Fruit fly (Drosophila melanogaster): ENCODE results near the gene Naglu.
A peak's percentile ranks its signal among the peaks of the same experiment; 100 is the strongest.

Naglu gene

dm6 chr2L:8411530-8411929 lies at the start of gene Naglu:
TSS of gene Naglu (minus strand) at chr2L:8411868.
- TF ChIP-seq Crg-1 (GFP tag; optimal IDR thresholded peaks at IDR 0.05) (no peak), cnc (optimal IDR thresholded peaks at IDR 0.05) (no peak), CG7045 (GFP tag; optimal IDR thresholded peaks at IDR 0.05) (no peak), Clk (GFP tag; optimal IDR thresholded peaks at IDR 0.05) (no peak), cic (GFP tag; optimal IDR thresholded peaks at IDR 0.05) (peak; percentile 27), CG33017 (tag; optimal IDR thresholded peaks at IDR 0.05) (peak; percentile 5), CG1620 (GFP tag; optimal IDR thresholded peaks at IDR 0.05) (no peak), kay (GFP tag; ENCODE audit: borderline replicate concordance) (no peak), tj (GFP tag; optimal IDR thresholded peaks at IDR 0.05) (no peak), ovo (GFP tag; optimal IDR thresholded peaks at IDR 0.05) (no peak), toe (GFP tag; optimal IDR thresholded peaks at IDR 0.05) (no peak), CG7101 (tag; optimal IDR thresholded peaks at IDR 0.05) (peak; percentile 24), CG12768 (GFP tag; optimal IDR thresholded peaks at IDR 0.05) (peak; percentile 17), pad (GFP tag; optimal IDR thresholded peaks at IDR 0.05) (no peak), CG5204 (GFP tag; optimal IDR thresholded peaks at IDR 0.05) (no peak), CG11617 (GFP tag; optimal IDR thresholded peaks at IDR 0.05) (peak; percentile 7), Mnt (GFP tag; optimal IDR thresholded peaks at IDR 0.05) (no peak), CG14711 (tag; optimal IDR thresholded peaks at IDR 0.05) (no peak), bab1 (GFP tag; optimal IDR thresholded peaks at IDR 0.05) (no peak), Hr96 (GFP tag; optimal IDR thresholded peaks at IDR 0.05) (no peak)

DNA sequence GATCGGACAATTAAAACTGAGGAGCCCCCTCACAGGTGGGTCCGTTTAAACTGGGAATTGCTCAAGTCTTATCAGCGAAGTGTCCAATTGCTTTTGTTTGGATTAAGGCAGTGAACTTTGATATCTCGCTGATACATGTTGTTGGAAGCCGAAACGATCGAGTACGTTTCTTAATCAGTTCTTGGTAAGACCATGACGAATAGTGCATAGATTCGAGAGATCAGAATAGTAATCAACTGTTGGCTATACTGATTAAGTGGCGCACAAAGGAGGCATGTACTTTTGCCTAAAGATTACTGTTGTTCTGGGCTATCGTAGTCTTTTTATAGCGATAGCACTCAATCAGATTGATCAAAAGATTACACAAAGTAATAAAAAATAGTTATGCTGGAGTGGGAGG lies 39.8 kb upstream of the Naglu start:
- TF ChIP-seq Clk (GFP tag; optimal IDR thresholded peaks at IDR 0.05), result no peak
- TF ChIP-seq CG7045 (GFP tag; optimal IDR thresholded peaks at IDR 0.05), result no peak
- TF ChIP-seq kay (GFP tag; ENCODE audit: borderline replicate concordance), result peak; percentile 83
- TF ChIP-seq CG5204 (GFP tag; optimal IDR thresholded peaks at IDR 0.05), result no peak
- TF ChIP-seq CG7101 (tag; optimal IDR thresholded peaks at IDR 0.05), result no peak
- no peak for TF ChIP-seq tj (GFP tag; optimal IDR thresholded peaks at IDR 0.05)
- TF ChIP-seq bab1 (GFP tag; optimal IDR thresholded peaks at IDR 0.05), result no peak
- no peak for TF ChIP-seq Mnt (GFP tag; optimal IDR thresholded peaks at IDR 0.05)
- no peak for TF ChIP-seq CG33017 (tag; optimal IDR thresholded peaks at IDR 0.05)
- no peak for TF ChIP-seq CG14711 (tag; optimal IDR thresholded peaks at IDR 0.05)
- TF ChIP-seq pad (GFP tag; optimal IDR thresholded peaks at IDR 0.05), result no peak
- TF ChIP-seq cnc (optimal IDR thresholded peaks at IDR 0.05), result no peak
- peak; percentile 41 for TF ChIP-seq cic (GFP tag; optimal IDR thresholded peaks at IDR 0.05)

DNA sequence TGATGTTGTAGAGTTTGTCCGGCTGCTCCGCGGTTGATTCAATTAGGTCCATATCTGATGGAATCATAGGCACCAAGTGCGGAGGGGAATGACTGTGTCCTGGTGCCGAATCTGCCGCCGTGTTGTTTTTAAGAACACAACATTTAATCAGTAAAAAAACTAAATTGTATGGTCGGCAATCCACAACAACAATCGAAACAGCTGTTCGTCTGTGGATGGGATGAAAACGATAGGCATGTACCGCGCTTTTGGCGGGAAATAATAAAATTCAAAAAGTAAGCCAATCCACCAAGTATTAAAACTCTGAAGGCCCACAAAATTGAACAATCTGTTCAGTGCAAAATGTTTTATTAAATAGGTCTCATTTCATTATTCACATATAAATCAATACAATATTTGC lies 37.7 kb upstream of the Naglu start, which contains the start of gene Aasdh:
Gene Aasdh (minus strand): TSS at position 219 of the 400 bp plus-strand sequence.
- TF ChIP-seq Crg-1 (GFP tag; optimal IDR thresholded peaks at IDR 0.05) (no peak), CG7045 (GFP tag; optimal IDR thresholded peaks at IDR 0.05) (no peak), bab1 (GFP tag; optimal IDR thresholded peaks at IDR 0.05) (no peak), Mnt (GFP tag; optimal IDR thresholded peaks at IDR 0.05) (no peak), CG33017 (tag; optimal IDR thresholded peaks at IDR 0.05) (no peak), tj (GFP tag; optimal IDR thresholded peaks at IDR 0.05) (no peak), CG5204 (GFP tag; optimal IDR thresholded peaks at IDR 0.05) (no peak), CG11617 (GFP tag; optimal IDR thresholded peaks at IDR 0.05) (no peak), CG14711 (tag; optimal IDR thresholded peaks at IDR 0.05) (no peak), cnc (optimal IDR thresholded peaks at IDR 0.05) (no peak), kay (GFP tag; ENCODE audit: borderline replicate concordance) (no peak), CG1620 (GFP tag; optimal IDR thresholded peaks at IDR 0.05) (no peak), Hr96 (GFP tag; optimal IDR thresholded peaks at IDR 0.05) (no peak), pad (GFP tag; optimal IDR thresholded peaks at IDR 0.05) (no peak), cic (GFP tag; optimal IDR thresholded peaks at IDR 0.05) (no peak), CG12768 (GFP tag; optimal IDR thresholded peaks at IDR 0.05) (no peak), ovo (GFP tag; optimal IDR thresholded peaks at IDR 0.05) (no peak), CG7101 (tag; optimal IDR thresholded peaks at IDR 0.05) (no peak), Clk (GFP tag; optimal IDR thresholded peaks at IDR 0.05) (no peak)

dm6 chr2L:8442147-8442546 lies 30.5 kb upstream of the Naglu start, which contains the start of gene CG31897:
TSS of gene CG31897 (plus strand) at chr2L:8442447.
- TF ChIP-seq CG12768 (GFP tag; optimal IDR thresholded peaks at IDR 0.05), result no peak

- TF ChIP-seq CG1620 (GFP tag; optimal IDR thresholded peaks at IDR 0.05) (peak; percentile 42), pad (GFP tag; optimal IDR thresholded peaks at IDR 0.05) (peak; percentile 10), kay (GFP tag; ENCODE audit: borderline replicate concordance) (peak; percentile 94), bab1 (GFP tag; optimal IDR thresholded peaks at IDR 0.05) (peak; percentile 31), CG5204 (GFP tag; optimal IDR thresholded peaks at IDR 0.05) (no peak), CG14711 (tag; optimal IDR thresholded peaks at IDR 0.05) (peak; percentile 16), CG11617 (GFP tag; optimal IDR thresholded peaks at IDR 0.05) (no peak), Clk (GFP tag; optimal IDR thresholded peaks at IDR 0.05) (no peak), Hr96 (GFP tag; optimal IDR thresholded peaks at IDR 0.05) (no peak)
Measured at dm6 chr2L:8438052-8438451, 26.4 kb upstream of the Naglu start, which contains the start of gene mus201. TSS of gene mus201 (plus strand) at chr2L:8438169.

DNA sequence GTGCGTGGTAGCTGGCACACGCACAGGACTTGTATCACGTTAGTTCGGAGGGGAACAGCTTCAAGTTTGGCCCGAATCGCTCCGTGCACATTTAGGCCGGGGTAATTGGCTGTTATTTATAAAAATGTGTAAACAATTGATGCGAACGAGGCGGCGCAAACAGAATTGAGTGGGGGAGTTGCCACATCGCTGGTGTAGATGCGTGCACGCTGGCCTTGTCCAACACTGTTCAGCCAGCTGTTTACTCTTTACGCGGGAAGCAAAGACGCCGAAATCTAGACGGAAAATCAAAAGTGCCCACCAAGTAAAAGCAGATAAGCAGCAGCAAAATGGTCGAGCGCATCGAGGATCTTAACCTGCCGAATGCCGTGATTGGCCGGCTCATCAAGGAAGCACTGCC lies 25.5 kb upstream of the Naglu start, which contains the start of the genes D12 and Chrac-14:
Gene D12 (minus strand): TSS at position 190 of the 400 bp plus-strand sequence.
Gene Chrac-14 (plus strand): TSS at position 230 of the 400 bp plus-strand sequence.
- TF ChIP-seq CG14711 (tag; optimal IDR thresholded peaks at IDR 0.05) (no peak), ovo (GFP tag; optimal IDR thresholded peaks at IDR 0.05) (no peak), CG11617 (GFP tag; optimal IDR thresholded peaks at IDR 0.05) (no peak), Crg-1 (GFP tag; optimal IDR thresholded peaks at IDR 0.05) (peak; percentile 23), CG33017 (tag; optimal IDR thresholded peaks at IDR 0.05) (no peak), kay (GFP tag; ENCODE audit: borderline replicate concordance) (no peak), CG5204 (GFP tag; optimal IDR thresholded peaks at IDR 0.05) (no peak), CG12768 (GFP tag; optimal IDR thresholded peaks at IDR 0.05) (no peak), CG1620 (GFP tag; optimal IDR thresholded peaks at IDR 0.05) (peak; percentile 48), Clk (GFP tag; optimal IDR thresholded peaks at IDR 0.05) (no peak), CG7045 (GFP tag; optimal IDR thresholded peaks at IDR 0.05) (no peak), toe (GFP tag; optimal IDR thresholded peaks at IDR 0.05) (no peak), Hr96 (GFP tag; optimal IDR thresholded peaks at IDR 0.05) (no peak), cic (GFP tag; optimal IDR thresholded peaks at IDR 0.05) (no peak), CG7101 (tag; optimal IDR thresholded peaks at IDR 0.05) (peak; percentile 24), pad (GFP tag; optimal IDR thresholded peaks at IDR 0.05) (peak; percentile 10), bab1 (GFP tag; optimal IDR thresholded peaks at IDR 0.05) (peak; percentile 15), cnc (optimal IDR thresholded peaks at IDR 0.05) (no peak), tj (GFP tag; optimal IDR thresholded peaks at IDR 0.05) (no peak), Mnt (GFP tag; optimal IDR thresholded peaks at IDR 0.05) (peak; percentile 65)

Measured in whole organism, adult.